Fruit fly (Drosophila melanogaster) whole organism, embryonic: ENCODE measurements around the gene drl.

Source experiments
- ATbp ChIP-seq: fragments of 200-800 bp; sonication (Bioruptor generic); optimal IDR thresholded peaks from 2 replicates; lab custom pipeline; 2017; ENCODE audit warnings: missing biosample characterization, mild to moderate bottlenecking, missing genetic modification characterization, missing genetic modification reagents
- Asciz ChIP-seq: fragments of 200-800 bp; sonication (Bioruptor generic); optimal IDR thresholded peaks from 2 replicates; lab custom pipeline; 2017; ENCODE audit warnings: missing biosample characterization, mild to moderate bottlenecking, missing genetic modification characterization, missing genetic modification reagents
- Atf6 ChIP-seq: fragments of 200-800 bp; sonication (Bioruptor generic); IDR thresholded peaks from 2 replicates; pipeline ENCODE4 v1.3.6; 2022; ENCODE audit warnings: missing biosample characterization, missing genetic modification characterization
- CG10654 ChIP-seq: fragments of 200-800 bp; sonication (Bioruptor generic); optimal IDR thresholded peaks from 2 replicates; lab custom pipeline; 2016; ENCODE audit warnings: missing biosample characterization, missing genetic modification characterization
- CG11695 ChIP-seq: fragments of 200-800 bp; sonication (Bioruptor generic); IDR thresholded peaks from 3 replicates; pipeline ENCODE4 v1.3.6; 2022; ENCODE audit warnings: missing biosample characterization, missing genetic modification characterization
- CG12236 ChIP-seq: fragments of 200-800 bp; sonication (Bioruptor generic); optimal IDR thresholded peaks from 2 replicates; lab custom pipeline; 2016; ENCODE audit warnings: missing biosample characterization, missing genetic modification characterization
- CG12299 ChIP-seq: fragments of 200-800 bp; sonication (Bioruptor generic); optimal IDR thresholded peaks from 2 replicates; lab custom pipeline; 2018; ENCODE audit warnings: missing biosample characterization, mild to moderate bottlenecking, missing genetic modification characterization
- CG12391 ChIP-seq: fragments of 200-800 bp; sonication (Bioruptor generic); optimal IDR thresholded peaks from 3 replicates; lab custom pipeline; 2018; ENCODE audit warnings: missing biosample characterization, mild to moderate bottlenecking, missing genetic modification characterization, moderate library complexity
- CG12769 ChIP-seq: fragments of 200-800 bp; sonication (Bioruptor generic); optimal IDR thresholded peaks from 2 replicates; lab custom pipeline; 2019; ENCODE audit warnings: missing biosample characterization, mild to moderate bottlenecking, missing genetic modification characterization, moderate library complexity
- CG13424 ChIP-seq: fragments of 200-800 bp; sonication (Bioruptor generic); optimal IDR thresholded peaks from 2 replicates; lab custom pipeline; 2019; ENCODE audit warnings: missing biosample characterization, mild to moderate bottlenecking, missing genetic modification characterization, moderate library complexity
- CG15269 ChIP-seq: fragments of 200-800 bp; sonication (Bioruptor generic); optimal IDR thresholded peaks from 2 replicates; lab custom pipeline; 2018; ENCODE audit warnings: missing biosample characterization, mild to moderate bottlenecking, missing genetic modification characterization, moderate library complexity
- CG15479 ChIP-seq: fragments of 200-800 bp; sonication (Bioruptor generic); optimal IDR thresholded peaks from 3 replicates; lab custom pipeline; 2019; ENCODE audit warnings: missing biosample characterization, mild to moderate bottlenecking, missing genetic modification characterization, moderate library complexity
- CG15696 ChIP-seq: fragments of 200-800 bp; sonication (Bioruptor generic); optimal IDR thresholded peaks from 2 replicates; lab custom pipeline; 2019; ENCODE audit warnings: missing biosample characterization, mild to moderate bottlenecking, missing genetic modification characterization, moderate library complexity
- CG17829 ChIP-seq: fragments of 200-800 bp; optimal IDR thresholded peaks from 2 replicates; lab custom pipeline; 2019; ENCODE audit warnings: missing biosample characterization, mild to moderate bottlenecking, missing genetic modification characterization, moderate library complexity
- CG18262 ChIP-seq: fragments of 200-800 bp; optimal IDR thresholded peaks from 3 replicates; lab custom pipeline; 2019; ENCODE audit warnings: missing biosample characterization, mild to moderate bottlenecking, missing genetic modification characterization, moderate library complexity
- CG3163 ChIP-seq: fragments of 200-800 bp; sonication (Bioruptor generic); optimal IDR thresholded peaks from 3 replicates; lab custom pipeline; 2016; ENCODE audit warnings: missing biosample characterization, missing genetic modification characterization
- CG3995 ChIP-seq: fragments of 200-800 bp; sonication (Bioruptor generic); optimal IDR thresholded peaks from 3 replicates; lab custom pipeline; 2016; ENCODE audit warnings: missing biosample characterization, missing genetic modification characterization
- CG4707 ChIP-seq: fragments of 200-800 bp; sonication (Bioruptor generic); optimal IDR thresholded peaks from 2 replicates; lab custom pipeline; 2018; ENCODE audit warnings: missing biosample characterization, mild to moderate bottlenecking, missing genetic modification characterization, moderate library complexity
- CG6272 ChIP-seq: fragments of 200-800 bp; sonication (Bioruptor generic); IDR thresholded peaks from 2 replicates; pipeline ENCODE4 v1.3.6; 2022; ENCODE audit warnings: missing biosample characterization, missing genetic modification characterization
- CG9609 ChIP-seq: fragments of 200-800 bp; sonication (Bioruptor generic); optimal IDR thresholded peaks from 3 replicates; lab custom pipeline; 2016; ENCODE audit warnings: missing biosample characterization, missing genetic modification characterization
- CTCF ChIP-seq: fragments of 200-800 bp; sonication (Bioruptor generic); optimal IDR thresholded peaks from 2 replicates; lab custom pipeline; 2017; ENCODE audit warnings: missing biosample characterization, mild to moderate bottlenecking, missing genetic modification characterization, moderate library complexity
- Hr51 ChIP-seq, 2 experiments: fragments of 200-800 bp; sonication (Bioruptor generic); optimal IDR thresholded peaks; 2 replicates in 1 of 2; 3 replicates in 1 of 2; lab custom pipeline; 2016 to 2018; ENCODE audit warnings: missing biosample characterization in 2 of 2, missing genetic modification characterization in 2 of 2, mild to moderate bottlenecking in 1 of 2, moderate library complexity in 1 of 2
- Jarid2 ChIP-seq: fragments of 200-800 bp; sonication (Bioruptor generic); optimal IDR thresholded peaks from 3 replicates; lab custom pipeline; 2017; ENCODE audit warnings: mild to moderate bottlenecking, missing biosample characterization, missing genetic modification reagents, missing genetic modification characterization
- NFAT ChIP-seq: fragments of 200-800 bp; sonication (Bioruptor generic); IDR thresholded peaks from 2 replicates; pipeline ENCODE4 v1.3.6; 2022; ENCODE audit warnings: missing biosample characterization, missing genetic modification characterization
- Poxn ChIP-seq: fragments of 200-800 bp; sonication (Bioruptor generic); IDR thresholded peaks from 2 replicates; pipeline ENCODE4 v1.3.6; 2022; ENCODE audit warnings: missing biosample characterization, missing genetic modification characterization
- Ptx1 ChIP-seq: fragments of 200-800 bp; sonication (Bioruptor generic); IDR thresholded peaks from 2 replicates; pipeline ENCODE4 v1.3.6; 2022; ENCODE audit warnings: missing biosample characterization, missing genetic modification characterization
- Rfx ChIP-seq: fragments of 200-800 bp; sonication (Bioruptor generic); IDR thresholded peaks from 2 replicates; pipeline ENCODE4 v1.3.6; 2022; ENCODE audit warnings: missing biosample characterization, missing genetic modification characterization
- Spps ChIP-seq: fragments of 200-800 bp; sonication (Bioruptor generic); optimal IDR thresholded peaks from 2 replicates; lab custom pipeline; 2018; ENCODE audit warnings: missing biosample characterization, mild to moderate bottlenecking, missing genetic modification characterization
- Ssrp ChIP-seq: fragments of 200-800 bp; sonication (Bioruptor generic); optimal IDR thresholded peaks from 2 replicates; lab custom pipeline; 2018; ENCODE audit warnings: missing biosample characterization, mild to moderate bottlenecking, missing genetic modification characterization, moderate library complexity
- Trl ChIP-seq, 3 experiments: fragments of >200 bp in 2 of 3; fragments of 200-800 bp in 1 of 3; sonication (Bioruptor generic) in 1 of 3; optimal IDR thresholded peaks; 2 replicates in 1 of 3; 3 replicates in 2 of 3; lab custom pipeline; 2016 to 2017; ENCODE audit warnings: missing biosample characterization in 1 of 3, missing genetic modification characterization in 1 of 3
- Xbp1 ChIP-seq: fragments of 200-800 bp; sonication (Bioruptor generic); optimal IDR thresholded peaks from 3 replicates; lab custom pipeline; 2016; ENCODE audit warnings: missing biosample characterization, mild to moderate bottlenecking, missing genetic modification characterization
- bsh ChIP-seq, 2 experiments: fragments of 200-800 bp; sonication (Bioruptor generic); optimal IDR thresholded peaks; 2 replicates each; lab custom pipeline; 2017 to 2018; ENCODE audit warnings: mild to moderate bottlenecking in 2 of 2, missing biosample characterization in 2 of 2, missing genetic modification characterization in 2 of 2, moderate library complexity in 1 of 2
- chif ChIP-seq, 2 experiments: fragments of 200-800 bp; sonication (Bioruptor generic); optimal IDR thresholded peaks; 3 replicates each; lab custom pipeline; 2016; ENCODE audit warnings: missing biosample characterization in 2 of 2, missing genetic modification characterization in 2 of 2
- chinmo ChIP-seq: fragments of 200-800 bp; sonication (Bioruptor generic); IDR thresholded peaks from 4 replicates; pipeline ENCODE4 v1.3.6; 2022; ENCODE audit warnings: missing biosample characterization, missing genetic modification characterization; ENCODE audit not compliant: partially characterized antibody
- chn ChIP-seq: fragments of 200-800 bp; sonication (Bioruptor generic); optimal IDR thresholded peaks from 2 replicates; lab custom pipeline; 2016; ENCODE audit warnings: missing biosample characterization, missing genetic modification characterization
- ewg ChIP-seq: fragments of 200-800 bp; sonication (Bioruptor generic); optimal IDR thresholded peaks from 3 replicates; lab custom pipeline; 2017; ENCODE audit warnings: mild to moderate bottlenecking, missing biosample characterization, missing genetic modification reagents, missing genetic modification characterization
- fu2 ChIP-seq: fragments of 200-800 bp; sonication (Bioruptor generic); optimal IDR thresholded peaks from 2 replicates; lab custom pipeline; 2016; ENCODE audit warnings: missing biosample characterization, missing genetic modification characterization
- ind ChIP-seq: fragments of 200-800 bp; sonication (Bioruptor generic); optimal IDR thresholded peaks from 3 replicates; lab custom pipeline; 2016; ENCODE audit warnings: missing biosample characterization, missing genetic modification characterization
- insv ChIP-seq, 2 experiments: fragments of 200-800 bp; sonication (Bioruptor generic); optimal IDR thresholded peaks; 3 replicates each; lab custom pipeline; 2016 to 2018; ENCODE audit warnings: missing biosample characterization in 2 of 2, missing genetic modification characterization in 2 of 2
- lov ChIP-seq, 2 experiments: fragments of 200-800 bp in 1 of 2; fragments of >200 bp in 1 of 2; sonication (Bioruptor generic) in 1 of 2; IDR thresholded peaks in 1 of 2; optimal IDR thresholded peaks in 1 of 2; 2 replicates in 1 of 2; 3 replicates in 1 of 2; pipeline versions ENCODE4 v1.3.6 to Lab custom; 2017 to 2022; ENCODE audit warnings: missing biosample characterization in 1 of 2, missing genetic modification characterization in 1 of 2
- mam ChIP-seq: fragments of 200-800 bp; sonication (Bioruptor generic); optimal IDR thresholded peaks from 3 replicates; lab custom pipeline; 2016; ENCODE audit warnings: missing biosample characterization, missing genetic modification characterization
- phol ChIP-seq: fragments of 200-800 bp; sonication (Bioruptor generic); optimal IDR thresholded peaks from 3 replicates; lab custom pipeline; 2018; ENCODE audit warnings: missing biosample characterization, mild to moderate bottlenecking, missing genetic modification characterization, moderate library complexity
- prd ChIP-seq, 3 experiments: fragments of >200 bp in 2 of 3; fragments of 200-800 bp in 1 of 3; sonication (Bioruptor generic) in 1 of 3; optimal IDR thresholded peaks in 2 of 3; IDR thresholded peaks in 1 of 3; 2 replicates in 2 of 3; 3 replicates in 1 of 3; pipeline versions ENCODE4 v1.3.6 to Lab custom; 2017 to 2022; ENCODE audit warnings: missing biosample characterization in 1 of 3, missing genetic modification characterization in 1 of 3
- sisA ChIP-seq: fragments of 200-800 bp; sonication (Bioruptor generic); IDR thresholded peaks from 2 replicates; pipeline ENCODE4 v1.3.6; 2022; ENCODE audit warnings: missing biosample characterization, missing genetic modification characterization
- tgo ChIP-seq: fragments of 200-800 bp; sonication (Bioruptor generic); IDR thresholded peaks from 3 replicates; pipeline ENCODE4 v1.3.6; 2022; ENCODE audit warnings: missing biosample characterization, missing genetic modification characterization
- wdn ChIP-seq: fragments of 200-800 bp; sonication (Bioruptor generic); IDR thresholded peaks from 2 replicates; pipeline ENCODE4 v1.3.6; 2022; ENCODE audit warnings: missing biosample characterization, missing genetic modification characterization

Gene drl

dm6 chr2L:19158679-19159551 lies 31.2 kb upstream of the drl start (continued):
- TF ChIP-seq CG4707 (peak; percentile 30), chn (GFP tag; lab: Kevin White, UChicago) (peak; percentile 25), bsh (GFP tag; optimal IDR thresholded peaks at IDR 0.05; lab: Kevin White, UChicago) (peak in 1 of 2 experiments; percentile 48), Atf6 (GFP tag; lab: Robert Waterston, UW) (peak; percentile 53; the same call in 1 of the 2 replicates), Jarid2 (GFP tag; lab: Kevin White, UChicago) (peak; percentile 38), ewg (GFP tag; lab: Kevin White, UChicago) (peak; percentile 10), mam (peak; percentile 48), chinmo (no peak), chif (GFP tag; optimal IDR thresholded peaks at IDR 0.05; lab: Kevin White, UChicago) (peak; percentile 28 to 55), Poxn (GFP tag; lab: Robert Waterston, UW) (no peak), CG12391 (tag; lab: Kevin White, UChicago) (peak; percentile 34), CG17829 (no peak), CG11695 (GFP tag; lab: Robert Waterston, UW) (0 out of 3 replicates have a peak, but pooled peaks have one; percentile 9), CG18262 (tag; lab: Kevin White, UChicago) (peak; percentile 49), Trl (optimal IDR thresholded peaks at IDR 0.05; lab: Kevin White, UChicago) (no peak), Trl (GFP tag; optimal IDR thresholded peaks at IDR 0.05; lab: Kevin White, UChicago) (peak; percentile 11), sisA (peak; percentile 41; the same call in 1 of the 2 replicates), CG12299 (tag; lab: Kevin White, UChicago) (peak; percentile 7), CTCF (GFP tag; lab: Kevin White, UChicago) (no peak), phol (peak; percentile 37), Asciz (GFP tag; lab: Kevin White, UChicago) (peak; percentile 16), Rfx (GFP tag; lab: Robert Waterston, UW) (peak; percentile 34; the same call in 1 of the 2 replicates), NFAT (GFP tag; lab: Robert Waterston, UW) (no peak), tgo (GFP tag; lab: Robert Waterston, UW) (no peak), Xbp1 (GFP tag; lab: Kevin White, UChicago) (peak; percentile 51), ATbp (GFP tag; lab: Kevin White, UChicago) (peak; percentile 14), CG12236 (GFP tag; lab: Kevin White, UChicago) (peak; percentile 17), CG15269 (tag; lab: Kevin White, UChicago) (peak; percentile 26), lov (optimal IDR thresholded peaks at IDR 0.05; lab: Kevin White, UChicago) (no peak), lov (GFP tag; IDR thresholded peaks at IDR 0.05; lab: Robert Waterston, UW) (0 out of 3 replicates have a peak, but pooled peaks have one; percentile 35), wdn (GFP tag; lab: Robert Waterston, UW) (no peak), CG13424 (tag; lab: Kevin White, UChicago) (no peak), ind (GFP tag; lab: Kevin White, UChicago) (peak; percentile 58), Spps (tag; lab: Kevin White, UChicago) (no peak), CG12769 (no peak), CG6272 (GFP tag; lab: Robert Waterston, UW) (no peak), Ptx1 (GFP tag; lab: Robert Waterston, UW) (0 out of 2 replicates have a peak, but pooled peaks have one; percentile 19), CG3995 (GFP tag; lab: Kevin White, UChicago) (peak; percentile 29), CG15479 (GFP tag; lab: Kevin White, UChicago) (peak; percentile 71), CG10654 (GFP tag; lab: Kevin White, UChicago) (peak; percentile 34), prd (optimal IDR thresholded peaks at IDR 0.05; lab: Kevin White, UChicago) (no peak), prd (GFP tag; IDR thresholded peaks at IDR 0.05; lab: Robert Waterston, UW) (0 out of 3 replicates have a peak, but pooled peaks have one; percentile 38), Hr51 (GFP tag; optimal IDR thresholded peaks at IDR 0.05; lab: Kevin White, UChicago) (peak in 1 of 2 experiments; percentile 28), CG3163 (peak; percentile 18), fu2 (GFP tag; lab: Kevin White, UChicago) (no peak), CG15696 (tag; lab: Kevin White, UChicago) (peak; percentile 28), Ssrp (tag; lab: Kevin White, UChicago) (peak; percentile 22), insv (GFP tag; optimal IDR thresholded peaks at IDR 0.05; lab: Kevin White, UChicago) (no peak), CG9609 (GFP tag; lab: Kevin White, UChicago) (no peak)
